Worm (Caenorhabditis elegans): ENCODE results near the gene ipla-1.
A peak's percentile ranks its signal among the peaks of the same experiment; 100 is the strongest.

The ipla-1 gene

ce11 chrII:4575579-4575978 lies 25.6 kb downstream of the ipla-1 start:
- TF ChIP-seq unc-62 (GFP tag; optimal IDR thresholded peaks at IDR 0.05 in 1 of 2) (peak in 1 of 2 experiments; percentile 82), unc-62 (tag; optimal IDR thresholded peaks at IDR 0.05) (no peak), mdl-1 (tag; optimal IDR thresholded peaks at IDR 0.05) (no peak)

- TF ChIP-seq mes-2 (tag; optimal IDR thresholded peaks at IDR 0.05; ENCODE audit: poor library complexity, severe bottlenecking) (no peak), dmd-8 (GFP tag; IDR thresholded peaks at IDR 0.05) (no peak), nhr-28 (tag; optimal IDR thresholded peaks at IDR 0.05) (no peak), mdt-29 (GFP tag; IDR thresholded peaks at IDR 0.05) (no peak), ces-1 (GFP tag; optimal IDR thresholded peaks at IDR 0.05) (peak; percentile 88), R02D3.7 (tag; optimal IDR thresholded peaks at IDR 0.05) (no peak), nhr-6 (tag; optimal IDR thresholded peaks at IDR 0.05) (no peak), hmg-1.1 (GFP tag; IDR thresholded peaks at IDR 0.05) (no peak)
Observed at ce11 chrII:4574658-4575057, 26.5 kb downstream of the ipla-1 start.

- TF ChIP-seq mxl-2 (GFP tag; conservative IDR thresholded peaks at IDR 0.05) (0 out of 2 replicates have a peak, but pooled peaks have one; percentile 4), mdl-1 (tag; optimal IDR thresholded peaks at IDR 0.05) (no peak), tag-97 (GFP tag; IDR thresholded peaks at IDR 0.05) (no peak), aha-1 (tag) (peak; percentile 80), R02D3.7 (tag; optimal IDR thresholded peaks at IDR 0.05) (no peak), Y5F2A.4 (GFP tag; optimal IDR thresholded peaks at IDR 0.05) (no peak), madf-5 (GFP tag; IDR thresholded peaks at IDR 0.05) (no peak), lin-1 (GFP tag; IDR thresholded peaks at IDR 0.05) (no peak)
Observed at ce11 chrII:4573084-4573483, 28.1 kb downstream of the ipla-1 start.

- TF ChIP-seq zag-1 (tag; optimal IDR thresholded peaks at IDR 0.05): no peak
- TF ChIP-seq mep-1 (tag; optimal IDR thresholded peaks at IDR 0.05): no peak
- no peak for TF ChIP-seq hif-1 (tag; optimal IDR thresholded peaks at IDR 0.05)
- no peak for TF ChIP-seq Y105C5A.15 (GFP tag; IDR thresholded peaks at IDR 0.05)
- no peak for TF ChIP-seq nhr-42 (GFP tag; IDR thresholded peaks at IDR 0.05)
- no peak for TF ChIP-seq madf-5 (GFP tag; IDR thresholded peaks at IDR 0.05)
- no peak for TF ChIP-seq hlh-30 (tag; optimal IDR thresholded peaks at IDR 0.05; ENCODE audit: insufficient read depth)
- no peak for TF ChIP-seq jun-1 (tag; optimal IDR thresholded peaks at IDR 0.05)
- no peak for TF ChIP-seq dpl-1 (GFP tag; optimal IDR thresholded peaks at IDR 0.05)
- TF ChIP-seq tag-97 (GFP tag; IDR thresholded peaks at IDR 0.05): no peak
- no peak for TF ChIP-seq fos-1 (tag; optimal IDR thresholded peaks at IDR 0.05)
- TF ChIP-seq spr-1 (tag; optimal IDR thresholded peaks at IDR 0.05): no peak
- TF ChIP-seq D1046.2 (GFP tag; IDR thresholded peaks at IDR 0.05): no peak
- no peak for TF ChIP-seq daf-12 (tag; optimal IDR thresholded peaks at IDR 0.05)
Observed at ce11 chrII:4572579-4572978, 28.6 kb downstream of the ipla-1 start.

- TF ChIP-seq unc-62 (GFP tag; optimal IDR thresholded peaks at IDR 0.05 in 1 of 2) (peak in 1 of 2 experiments; percentile 50), unc-62 (tag; optimal IDR thresholded peaks at IDR 0.05) (no peak), nhr-11 (tag; optimal IDR thresholded peaks at IDR 0.05) (no peak), madf-9 (GFP tag; conservative IDR thresholded peaks at IDR 0.05) (no peak), dmd-8 (GFP tag; IDR thresholded peaks at IDR 0.05) (no peak), pha-4 (GFP tag; IDR thresholded peaks at IDR 0.05) (no peak), pha-4 (tag; optimal IDR thresholded peaks at IDR 0.05) (no peak), daf-19 (GFP tag; conservative IDR thresholded peaks at IDR 0.05) (no peak)
Observed at ce11 chrII:4571868-4572267, 29.3 kb downstream of the ipla-1 start, which contains the start of gene vab-1. vab-1 (plus strand) TSS chrII:4572000.
